Worm (Caenorhabditis elegans): ENCODE data around the gene frpr-17.

DNA sequence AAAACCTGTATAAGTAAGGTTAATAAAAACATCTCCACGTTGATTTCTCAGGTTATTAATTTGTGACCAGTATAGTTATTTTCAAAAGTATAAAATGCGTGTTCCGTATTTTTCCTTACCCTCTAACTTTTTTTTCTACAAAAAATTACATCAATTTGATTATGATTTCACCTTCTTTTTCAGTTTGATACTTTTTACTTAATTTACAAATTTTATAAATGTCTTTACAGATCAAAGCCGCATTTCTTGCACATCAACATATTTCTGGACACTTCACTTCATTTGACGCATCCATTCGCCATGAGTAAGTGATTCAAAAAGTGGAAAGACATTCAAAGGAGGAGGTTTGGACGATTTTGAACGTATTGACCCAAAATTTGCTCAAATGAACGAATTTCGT, 54.5 kb downstream of the frpr-17 start, which contains the start of gene Y66C5A.2:
- TF ChIP-seq snpc-4 (tag; optimal IDR thresholded peaks at IDR 0.05), result no peak
- no peak for TF ChIP-seq elt-3 (tag; optimal IDR thresholded peaks at IDR 0.05)
